Worm (Caenorhabditis elegans): ENCODE measurements around the gene Y39F10C.3.

Gene Y39F10C.3

DNA sequence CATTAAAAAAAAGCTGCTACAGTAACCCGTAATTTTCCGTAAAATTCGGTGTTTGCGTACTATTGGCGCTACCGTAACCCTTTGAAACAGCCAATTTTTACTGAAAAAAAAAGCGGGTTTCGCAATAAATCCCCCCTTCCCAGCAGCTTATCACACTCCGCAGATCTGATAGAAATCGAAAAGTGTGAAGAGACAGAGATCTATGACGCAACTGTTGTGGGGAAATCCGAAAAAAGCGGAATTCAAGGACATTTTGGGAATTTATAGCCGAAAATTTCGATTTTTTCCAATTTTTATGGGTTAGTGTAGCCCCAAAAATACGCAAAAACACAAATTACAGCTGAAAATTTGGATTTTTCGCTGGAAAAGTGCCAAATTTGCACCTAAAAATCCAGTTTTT is 47.7 kb downstream of the Y39F10C.3 start:
- TF ChIP-seq unc-39 (tag; optimal IDR thresholded peaks at IDR 0.05) (no peak), T26A8.4 (GFP tag; IDR thresholded peaks at IDR 0.05) (no peak), aha-1 (tag) (peak; percentile 14)

DNA sequence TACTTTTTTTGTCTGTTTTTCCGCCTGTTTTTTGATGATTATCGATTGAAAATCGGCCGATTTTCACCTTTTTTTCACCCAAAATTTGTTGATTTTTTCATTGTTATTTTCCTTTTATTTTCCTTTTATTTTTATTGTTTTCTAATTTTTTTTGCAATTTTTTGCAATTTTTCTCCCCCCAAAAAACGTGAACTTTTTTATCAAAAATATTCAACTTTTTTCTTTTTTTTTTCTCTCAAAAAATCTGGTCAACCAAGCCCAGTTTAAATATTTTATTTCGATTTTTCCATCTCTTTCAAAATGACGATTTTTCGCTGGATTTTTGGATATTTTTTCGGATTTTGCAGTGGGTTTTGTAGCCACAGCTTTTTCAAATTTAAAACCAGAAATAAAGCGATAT is 49.3 kb downstream of the Y39F10C.3 start, which contains the start of gene rfip-2:
rfip-2 (plus strand) TSS at position 301 of the 400 bp plus-strand sequence.
- TF ChIP-seq lsy-2 (tag; optimal IDR thresholded peaks at IDR 0.05) (no peak), aha-1 (tag) (peak; percentile 6)

DNA sequence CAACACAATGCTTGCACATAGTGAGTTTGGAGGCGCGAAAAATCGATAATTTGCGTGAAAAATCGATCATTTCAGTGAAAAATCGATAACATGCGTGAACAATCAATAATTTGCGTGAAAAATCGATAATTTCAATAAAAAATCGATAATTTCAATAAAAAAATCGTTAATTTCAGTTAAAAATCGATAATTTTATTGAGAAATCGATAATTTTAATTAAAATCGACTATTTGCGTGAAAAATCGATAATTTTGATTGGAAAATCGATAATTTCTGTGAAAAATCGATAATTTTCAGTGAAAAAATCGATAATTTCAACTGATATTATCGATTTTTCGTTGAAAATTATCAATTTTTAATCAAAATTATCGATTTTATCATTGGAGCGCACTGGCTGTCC is 49.8 kb downstream of the Y39F10C.3 start:
- peak; percentile 0 for TF ChIP-seq aha-1 (tag)
- TF ChIP-seq hlh-11 (tag; optimal IDR thresholded peaks at IDR 0.05) = no peak
- TF ChIP-seq attf-4 (tag; optimal IDR thresholded peaks at IDR 0.05) = no peak
- TF ChIP-seq ceh-28 (tag; optimal IDR thresholded peaks at IDR 0.05) = peak; percentile 99
- TF ChIP-seq dpl-1 (GFP tag; optimal IDR thresholded peaks at IDR 0.05) = no peak
- TF ChIP-seq zip-2 (tag; optimal IDR thresholded peaks at IDR 0.05) = no peak
- TF ChIP-seq nhr-25 (tag; optimal IDR thresholded peaks at IDR 0.05; ENCODE audit: borderline replicate concordance, insufficient read depth) = no peak
- TF ChIP-seq egl-27 (tag; optimal IDR thresholded peaks at IDR 0.05) = no peak
- TF ChIP-seq nhr-10 (tag; optimal IDR thresholded peaks at IDR 0.05) = no peak
- TF ChIP-seq F49E8.2 (tag; optimal IDR thresholded peaks at IDR 0.05; ENCODE audit: borderline replicate concordance) = no peak
- no peak for TF ChIP-seq ceh-62 (tag; optimal IDR thresholded peaks at IDR 0.05)

All from whole organism, L4 larva.